Fruit fly (Drosophila melanogaster) whole organism, embryonic: Measurements from ENCODE around the gene Fst.

Source experiments
- ATbp ChIP-seq: fragments of 200-800 bp; sonication (Bioruptor generic); optimal IDR thresholded peaks from 2 replicates; lab custom pipeline; 2017; ENCODE audit warnings: missing biosample characterization, mild to moderate bottlenecking, missing genetic modification characterization, missing genetic modification reagents
- Awh ChIP-seq: fragments of 200-800 bp; sonication (Bioruptor generic); IDR thresholded peaks from 2 replicates; pipeline ENCODE4, ENCODE4 v1.3.6; 2022; ENCODE audit warnings: missing biosample characterization, missing genetic modification characterization
- CG10321 ChIP-seq: fragments of 200-800 bp; sonication (Bioruptor generic); IDR thresholded peaks from 2 replicates; pipeline ENCODE4 v1.3.6; 2022; ENCODE audit warnings: missing biosample characterization, missing genetic modification characterization
- CG10959 ChIP-seq: fragments of 200-800 bp; sonication (Bioruptor generic); IDR thresholded peaks from 2 replicates; pipeline ENCODE4 v1.3.6; 2022; ENCODE audit warnings: missing biosample characterization, missing genetic modification characterization
- CG12744 ChIP-seq: fragments of 200-800 bp; sonication (Bioruptor generic); optimal IDR thresholded peaks from 2 replicates; lab custom pipeline; 2016; ENCODE audit warnings: missing biosample characterization, missing genetic modification characterization
- CG14441 ChIP-seq: fragments of 200-800 bp; sonication (Bioruptor generic); IDR thresholded peaks from 2 replicates; pipeline ENCODE4 v1.3.6; 2022; ENCODE audit warnings: missing biosample characterization, missing genetic modification characterization
- CG15479 ChIP-seq: fragments of 200-800 bp; sonication (Bioruptor generic); optimal IDR thresholded peaks from 3 replicates; lab custom pipeline; 2019; ENCODE audit warnings: missing biosample characterization, mild to moderate bottlenecking, missing genetic modification characterization, moderate library complexity
- CG16815 ChIP-seq: fragments of 200-800 bp; sonication (Bioruptor generic); optimal IDR thresholded peaks from 3 replicates; lab custom pipeline; 2017; ENCODE audit warnings: missing biosample characterization, mild to moderate bottlenecking, missing genetic modification characterization
- CG17186 ChIP-seq: fragments of 200-800 bp; sonication (Bioruptor generic); optimal IDR thresholded peaks from 3 replicates; lab custom pipeline; 2017; ENCODE audit warnings: missing biosample characterization, missing genetic modification reagents, missing genetic modification characterization
- CG18011 ChIP-seq: fragments of 200-800 bp; sonication (Bioruptor generic); optimal IDR thresholded peaks from 2 replicates; lab custom pipeline; 2017; ENCODE audit warnings: missing biosample characterization, missing genetic modification characterization, mild to moderate bottlenecking, moderate library complexity, missing genotype
- CG18599 ChIP-seq: fragments of 200-800 bp; sonication (Bioruptor generic); optimal IDR thresholded peaks from 3 replicates; lab custom pipeline; 2017; ENCODE audit warnings: missing biosample characterization, missing genetic modification characterization, mild to moderate bottlenecking, moderate library complexity, missing genetic modification reagents
- CG31224 ChIP-seq: fragments of 200-800 bp; sonication (Bioruptor generic); IDR thresholded peaks from 2 replicates; pipeline ENCODE4 v1.3.6; 2022; ENCODE audit warnings: missing biosample characterization, missing genetic modification characterization
- CG31388 ChIP-seq: fragments of 200-800 bp; sonication (Bioruptor generic); optimal IDR thresholded peaks from 2 replicates; lab custom pipeline; 2016; ENCODE audit warnings: missing biosample characterization, missing genetic modification characterization
- CG33557 ChIP-seq: fragments of 200-800 bp; sonication (Bioruptor generic); optimal IDR thresholded peaks from 2 replicates; lab custom pipeline; 2019; ENCODE audit warnings: missing biosample characterization, mild to moderate bottlenecking, missing genetic modification characterization, moderate library complexity
- CG3726 ChIP-seq: fragments of 200-800 bp; sonication (Bioruptor generic); IDR thresholded peaks from 3 replicates; pipeline ENCODE4, ENCODE4 v1.3.6; 2022; ENCODE audit warnings: missing biosample characterization, missing genetic modification characterization
- CG4854 ChIP-seq: fragments of 200-800 bp; sonication (Bioruptor generic); optimal IDR thresholded peaks from 2 replicates; lab custom pipeline; 2016; ENCODE audit warnings: missing biosample characterization, missing genetic modification characterization, inconsistent platforms
- CG6765 ChIP-seq: fragments of 200-800 bp; sonication (Bioruptor generic); optimal IDR thresholded peaks from 3 replicates; lab custom pipeline; 2017; ENCODE audit warnings: missing biosample characterization, mild to moderate bottlenecking, missing genetic modification characterization
- CG7357 ChIP-seq: fragments of 200-800 bp; sonication (Bioruptor generic); IDR thresholded peaks from 3 replicates; pipeline ENCODE4 v1.3.6; 2022; ENCODE audit warnings: missing biosample characterization, missing genetic modification characterization
- CG7963 ChIP-seq: fragments of 200-800 bp; sonication (Bioruptor generic); IDR thresholded peaks from 3 replicates; pipeline ENCODE4 v1.3.6; 2022; ENCODE audit warnings: missing biosample characterization, missing genetic modification characterization; ENCODE audit not compliant: partially characterized antibody
- CG8924 ChIP-seq: fragments of 200-800 bp; optimal IDR thresholded peaks from 3 replicates; lab custom pipeline; 2019; ENCODE audit warnings: missing biosample characterization, mild to moderate bottlenecking, missing genetic modification characterization, moderate library complexity
- CG9727 ChIP-seq: fragments of 200-800 bp; sonication (Bioruptor generic); optimal IDR thresholded peaks from 3 replicates; lab custom pipeline; 2017; ENCODE audit warnings: missing biosample characterization, mild to moderate bottlenecking, missing genetic modification characterization
- CrebB ChIP-seq: fragments of 200-800 bp; sonication (Bioruptor generic); optimal IDR thresholded peaks from 3 replicates; lab custom pipeline; 2018; ENCODE audit warnings: missing biosample characterization, mild to moderate bottlenecking, missing genetic modification characterization
- D19A ChIP-seq: fragments of 200-800 bp; optimal IDR thresholded peaks from 3 replicates; lab custom pipeline; 2019; ENCODE audit warnings: missing biosample characterization, mild to moderate bottlenecking, missing genetic modification characterization, moderate library complexity
- Dbx ChIP-seq: fragments of 200-800 bp; sonication (Bioruptor generic); IDR thresholded peaks from 3 replicates; pipeline ENCODE4 v1.3.6; 2022; ENCODE audit warnings: missing biosample characterization, missing genetic modification characterization
- Deaf1 ChIP-seq: fragments of 200-800 bp; optimal IDR thresholded peaks from 3 replicates; lab custom pipeline; 2019; ENCODE audit warnings: missing biosample characterization, mild to moderate bottlenecking, missing genetic modification characterization, moderate library complexity
- E2f1 ChIP-seq: fragments of 200-800 bp; sonication (Bioruptor generic); IDR thresholded peaks from 2 replicates; pipeline ENCODE4 v1.3.6; 2022; ENCODE audit warnings: missing biosample characterization, missing genetic modification characterization
- Gsc ChIP-seq: fragments of 200-800 bp; sonication (Bioruptor generic); IDR thresholded peaks from 2 replicates; pipeline ENCODE4 v1.3.6; 2022; ENCODE audit warnings: missing biosample characterization, missing genetic modification characterization
- HmgZ ChIP-seq: fragments of 200-800 bp; sonication (Bioruptor generic); optimal IDR thresholded peaks from 2 replicates; lab custom pipeline; 2018; ENCODE audit warnings: missing biosample characterization, mild to moderate bottlenecking, missing genetic modification characterization
- NK7.1 ChIP-seq: fragments of 200-800 bp; sonication (Bioruptor generic); optimal IDR thresholded peaks from 3 replicates; lab custom pipeline; 2016; ENCODE audit warnings: missing biosample characterization, missing genetic modification characterization
- Poxn ChIP-seq: fragments of 200-800 bp; sonication (Bioruptor generic); IDR thresholded peaks from 2 replicates; pipeline ENCODE4 v1.3.6; 2022; ENCODE audit warnings: missing biosample characterization, missing genetic modification characterization
- Ptx1 ChIP-seq: fragments of 200-800 bp; sonication (Bioruptor generic); IDR thresholded peaks from 2 replicates; pipeline ENCODE4 v1.3.6; 2022; ENCODE audit warnings: missing biosample characterization, missing genetic modification characterization
- ato ChIP-seq: fragments of 200-800 bp; sonication (Bioruptor generic); IDR thresholded peaks from 2 replicates; pipeline ENCODE4 v1.3.6; 2022; ENCODE audit warnings: missing biosample characterization, missing genetic modification characterization; ENCODE audit not compliant: partially characterized antibody
- cato ChIP-seq: fragments of 200-800 bp; sonication (Bioruptor generic); optimal IDR thresholded peaks from 2 replicates; lab custom pipeline; 2016; ENCODE audit warnings: missing biosample characterization, missing genetic modification characterization, borderline replicate concordance
- dimm ChIP-seq: fragments of 200-800 bp; sonication (Bioruptor generic); IDR thresholded peaks from 2 replicates; pipeline ENCODE4 v1.3.6; 2022; ENCODE audit warnings: missing biosample characterization, missing genetic modification characterization
- dmrt11E ChIP-seq: fragments of 200-800 bp; sonication (Bioruptor generic); optimal IDR thresholded peaks from 3 replicates; lab custom pipeline; 2018; ENCODE audit warnings: missing biosample characterization, mild to moderate bottlenecking, missing genetic modification characterization, moderate library complexity
- dmrt99B ChIP-seq: fragments of 200-800 bp; sonication (Bioruptor generic); optimal IDR thresholded peaks from 2 replicates; lab custom pipeline; 2018; ENCODE audit warnings: missing biosample characterization, mild to moderate bottlenecking, missing genetic modification characterization, moderate library complexity
- h ChIP-seq: fragments of >200 bp; optimal IDR thresholded peaks from 2 replicates; lab custom pipeline; 2017
- hb ChIP-seq: fragments of 200-800 bp; sonication (Bioruptor generic); IDR thresholded peaks from 3 replicates; pipeline ENCODE4 v1.3.6; 2022; ENCODE audit warnings: missing biosample characterization, missing genetic modification characterization; ENCODE audit not compliant: partially characterized antibody
- nau ChIP-seq: fragments of 200-800 bp; sonication (Bioruptor generic); optimal IDR thresholded peaks from 3 replicates; lab custom pipeline; 2017; ENCODE audit warnings: missing biosample characterization, mild to moderate bottlenecking, missing genetic modification characterization, missing genetic modification reagents
- odd ChIP-seq: fragments of 200-800 bp; sonication (Bioruptor generic); optimal IDR thresholded peaks from 2 replicates; lab custom pipeline; 2017; ENCODE audit warnings: missing biosample characterization, mild to moderate bottlenecking, missing genetic modification characterization
- onecut ChIP-seq: fragments of 200-800 bp; sonication (Bioruptor generic); IDR thresholded peaks from 2 replicates; pipeline ENCODE4 v1.3.6; 2022; ENCODE audit warnings: missing biosample characterization, missing genetic modification characterization
- peb ChIP-seq: fragments of 200-800 bp; sonication (Bioruptor generic); IDR thresholded peaks from 2 replicates; pipeline ENCODE4 v1.3.6; 2022; ENCODE audit warnings: missing biosample characterization, missing genetic modification characterization
- pros ChIP-seq: fragments of 200-800 bp; sonication (Bioruptor generic); optimal IDR thresholded peaks from 3 replicates; lab custom pipeline; 2019; ENCODE audit warnings: missing biosample characterization, mild to moderate bottlenecking, missing genetic modification characterization, moderate library complexity
- pzg ChIP-seq: fragments of 200-800 bp; sonication (Bioruptor generic); optimal IDR thresholded peaks from 3 replicates; lab custom pipeline; 2018; ENCODE audit warnings: missing biosample characterization, mild to moderate bottlenecking, missing genetic modification characterization, moderate library complexity
- repo ChIP-seq: fragments of 200-800 bp; sonication (Bioruptor generic); optimal IDR thresholded peaks from 2 replicates; lab custom pipeline; 2016; ENCODE audit warnings: missing biosample characterization, missing genetic modification characterization
- ro ChIP-seq: fragments of 200-800 bp; sonication (Bioruptor generic); IDR thresholded peaks from 2 replicates; pipeline ENCODE4 v1.3.6; 2022; ENCODE audit warnings: missing biosample characterization, missing genetic modification characterization
- slou ChIP-seq: fragments of 200-800 bp; sonication (Bioruptor generic); optimal IDR thresholded peaks from 3 replicates; lab custom pipeline; 2016; ENCODE audit warnings: missing biosample characterization, missing genetic modification characterization
- ssp ChIP-seq: fragments of 200-800 bp; sonication (Bioruptor generic); IDR thresholded peaks from 2 replicates; pipeline ENCODE4 v1.3.6; 2022; ENCODE audit warnings: missing biosample characterization, missing genetic modification characterization
- tll ChIP-seq, 2 experiments: fragments of 200-800 bp in 1 of 2; fragments of >200 bp in 1 of 2; sonication (Bioruptor generic) in 1 of 2; optimal IDR thresholded peaks; 2 replicates each; lab custom pipeline; 2017 to 2019; ENCODE audit warnings: missing biosample characterization in 2 of 2, missing genetic modification characterization in 2 of 2, mild to moderate bottlenecking in 1 of 2, moderate library complexity in 1 of 2
- unpg ChIP-seq: fragments of 200-800 bp; sonication (Bioruptor generic); optimal IDR thresholded peaks from 3 replicates; lab custom pipeline; 2018; ENCODE audit warnings: missing biosample characterization, mild to moderate bottlenecking, missing genetic modification characterization, moderate library complexity
- vfl ChIP-seq: fragments of 200-800 bp; sonication (Bioruptor generic); optimal IDR thresholded peaks from 2 replicates; lab custom pipeline; 2016; ENCODE audit warnings: missing biosample characterization, missing genetic modification characterization

The Fst gene

dm6 chr3R:9630633-9631095, 15.3 kb downstream of the Fst start, which contains the start of gene Calr (continued):
- no peak for TF ChIP-seq cato (GFP tag; lab: Kevin White, UChicago)
- TF ChIP-seq h (lab: Kevin White, UChicago), result no peak
- TF ChIP-seq peb (GFP tag; lab: Robert Waterston, UW), result no peak
- no peak for TF ChIP-seq CG31388 (GFP tag; lab: Kevin White, UChicago)
- no peak for TF ChIP-seq CG4854
- TF ChIP-seq Dbx (GFP tag; lab: Robert Waterston, UW), result no peak
- TF ChIP-seq Gsc (GFP tag; lab: Robert Waterston, UW), result no peak
- TF ChIP-seq CG16815, result no peak
- TF ChIP-seq dmrt11E (tag; lab: Kevin White, UChicago), result peak; percentile 27
- TF ChIP-seq CG9727, result peak; percentile 57
- TF ChIP-seq onecut (GFP tag; lab: Robert Waterston, UW), result peak; percentile 60
- TF ChIP-seq unpg (GFP tag; lab: Kevin White, UChicago), result peak; percentile 30
- peak in 1 of 2 experiments; percentile 29 for TF ChIP-seq tll (GFP tag; optimal IDR thresholded peaks at IDR 0.05; lab: Kevin White, UChicago)
- no peak for TF ChIP-seq ATbp (GFP tag; lab: Kevin White, UChicago)
- peak; percentile 22 for TF ChIP-seq CG33557 (GFP tag; lab: Kevin White, UChicago)
- TF ChIP-seq E2f1 (GFP tag; lab: Robert Waterston, UW), result no peak
- TF ChIP-seq Awh (GFP tag; lab: Robert Waterston, UW), result no peak
- TF ChIP-seq ro (GFP tag; lab: Robert Waterston, UW), result no peak
- TF ChIP-seq vfl, result no peak
- TF ChIP-seq hb (GFP tag; lab: Robert Waterston, UW), result no peak
- TF ChIP-seq dimm (GFP tag; lab: Robert Waterston, UW), result no peak
- TF ChIP-seq NK7.1 (GFP tag; lab: Kevin White, UChicago), result peak; percentile 37
- peak; percentile 25 for TF ChIP-seq repo (GFP tag; lab: Kevin White, UChicago)
- TF ChIP-seq CG17186, result no peak
- TF ChIP-seq CG3726 (GFP tag; lab: Robert Waterston, UW), result no peak
- no peak for TF ChIP-seq Poxn (GFP tag; lab: Robert Waterston, UW)
- TF ChIP-seq HmgZ, result peak; percentile 51
- TF ChIP-seq CG8924, result peak; percentile 78
- peak; percentile 9 for TF ChIP-seq CG18011 (GFP tag; lab: Kevin White, UChicago)
- TF ChIP-seq dmrt99B (tag; lab: Kevin White, UChicago), result no peak
- TF ChIP-seq CG18599, result peak; percentile 46
- TF ChIP-seq CG12744 (GFP tag; lab: Kevin White, UChicago), result no peak
- peak; percentile 53 for TF ChIP-seq pros (GFP tag; lab: Kevin White, UChicago)
- TF ChIP-seq ssp (GFP tag; lab: Robert Waterston, UW), result no peak
- no peak for TF ChIP-seq CG7963 (GFP tag; lab: Robert Waterston, UW)
- no peak for TF ChIP-seq CG10959
- no peak for TF ChIP-seq slou
- TF ChIP-seq CG10321 (GFP tag; lab: Robert Waterston, UW), result no peak
- TF ChIP-seq Ptx1 (GFP tag; lab: Robert Waterston, UW), result no peak
- no peak for TF ChIP-seq CG31224 (GFP tag; lab: Robert Waterston, UW)
- peak; percentile 64 for TF ChIP-seq odd
- peak; percentile 69 for TF ChIP-seq CG15479 (GFP tag; lab: Kevin White, UChicago)
- TF ChIP-seq CG7357 (GFP tag; lab: Robert Waterston, UW), result no peak
- peak; percentile 41 for TF ChIP-seq CrebB (tag; lab: Kevin White, UChicago)
- TF ChIP-seq CG14441 (GFP tag; lab: Robert Waterston, UW), result no peak
- TF ChIP-seq CG6765 (GFP tag; lab: Kevin White, UChicago), result peak; percentile 5
- TF ChIP-seq D19A, result peak; percentile 30
- TF ChIP-seq Deaf1, result peak; percentile 83
- peak; percentile 33 for TF ChIP-seq nau (GFP tag; lab: Kevin White, UChicago)
- TF ChIP-seq ato, result no peak
- TF ChIP-seq pzg, result peak; percentile 83
